Worm (Caenorhabditis elegans): ENCODE data around the gene W09D6.4.

Gene W09D6.4

ce11 chrIII:11093489-11093888 lies 13.9 kb downstream of the W09D6.4 start:
- TF ChIP-seq him-1 (tag; optimal IDR thresholded peaks at IDR 0.05), result no peak
- TF ChIP-seq dao-5 (tag; optimal IDR thresholded peaks at IDR 0.05), result no peak
- no peak for TF ChIP-seq W03F9.2 (tag; optimal IDR thresholded peaks at IDR 0.05)

DNA sequence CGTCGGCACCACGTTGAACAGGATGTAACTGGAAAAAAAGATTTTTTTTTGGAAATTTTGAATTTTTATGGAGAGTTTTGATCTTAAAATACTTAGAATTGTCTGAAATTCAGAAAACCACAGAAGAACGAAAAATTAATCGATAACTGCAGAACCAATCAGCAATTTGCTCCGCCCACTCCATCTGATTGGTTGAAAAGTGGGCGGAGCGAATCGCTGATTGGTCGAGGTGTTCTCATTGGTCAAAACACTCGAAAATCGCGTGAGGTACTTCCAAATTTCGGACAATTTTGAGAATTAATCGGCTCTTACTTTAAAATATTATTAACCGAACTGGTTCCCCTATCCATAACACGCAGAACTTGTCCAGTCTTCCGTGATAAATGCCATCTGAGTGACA lies 16.1 kb downstream of the W09D6.4 start:
- TF ChIP-seq W03F9.2 (tag; optimal IDR thresholded peaks at IDR 0.05) (no peak), him-1 (tag; optimal IDR thresholded peaks at IDR 0.05) (no peak), dao-5 (tag; optimal IDR thresholded peaks at IDR 0.05) (no peak)

ce11 chrIII:11099864-11100263 lies 20.3 kb downstream of the W09D6.4 start, which contains the start of gene hmt-1:
hmt-1 (minus strand) TSS chrIII:11099964.
- no peak for TF ChIP-seq him-1 (tag; optimal IDR thresholded peaks at IDR 0.05)
- no peak for TF ChIP-seq W03F9.2 (tag; optimal IDR thresholded peaks at IDR 0.05)
- no peak for TF ChIP-seq dao-5 (tag; optimal IDR thresholded peaks at IDR 0.05)

- no peak for TF ChIP-seq W03F9.2 (tag; optimal IDR thresholded peaks at IDR 0.05)
- no peak for TF ChIP-seq him-1 (tag; optimal IDR thresholded peaks at IDR 0.05)
- TF ChIP-seq dao-5 (tag; optimal IDR thresholded peaks at IDR 0.05), result no peak
Measured at ce11 chrIII:11101246-11101645, 21.7 kb downstream of the W09D6.4 start.

DNA sequence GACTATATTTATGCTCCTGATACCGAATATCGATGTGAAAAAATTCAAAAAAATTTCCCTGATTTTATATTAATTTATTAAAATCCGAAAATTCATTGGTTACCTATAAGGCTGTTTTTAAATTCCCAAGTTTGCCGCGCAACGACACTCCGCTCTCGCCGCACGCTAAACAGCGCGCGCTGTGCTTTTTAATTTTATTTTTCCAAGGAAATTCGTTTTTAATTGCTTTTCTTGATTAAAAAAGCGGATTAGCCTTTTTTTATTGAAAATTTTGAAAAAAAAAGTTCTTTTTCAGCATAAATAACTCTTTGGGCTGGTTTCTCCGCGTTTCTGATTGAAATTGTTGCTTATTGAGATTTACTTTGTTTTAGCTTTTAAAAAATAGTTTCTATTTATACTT lies 27.8 kb downstream of the W09D6.4 start:
- TF ChIP-seq him-1 (tag; optimal IDR thresholded peaks at IDR 0.05) (no peak), W03F9.2 (tag; optimal IDR thresholded peaks at IDR 0.05) (no peak)

- TF ChIP-seq him-1 (tag; optimal IDR thresholded peaks at IDR 0.05) (no peak), dao-5 (tag; optimal IDR thresholded peaks at IDR 0.05) (no peak), W03F9.2 (tag; optimal IDR thresholded peaks at IDR 0.05) (no peak)
Measured at ce11 chrIII:11110756-11111155, 31.2 kb downstream of the W09D6.4 start.

ce11 chrIII:11112718-11113117 lies 33.2 kb downstream of the W09D6.4 start:
- TF ChIP-seq dao-5 (tag; optimal IDR thresholded peaks at IDR 0.05), result no peak
- TF ChIP-seq W03F9.2 (tag; optimal IDR thresholded peaks at IDR 0.05), result peak; percentile 9
- peak; percentile 31 for TF ChIP-seq him-1 (tag; optimal IDR thresholded peaks at IDR 0.05)

- TF ChIP-seq dao-5 (tag; optimal IDR thresholded peaks at IDR 0.05) (no peak), W03F9.2 (tag; optimal IDR thresholded peaks at IDR 0.05) (no peak), him-1 (tag; optimal IDR thresholded peaks at IDR 0.05) (no peak)
Measured at ce11 chrIII:11113845-11114244, 34.3 kb downstream of the W09D6.4 start.

ce11 chrIII:11115956-11116355 lies 36.4 kb downstream of the W09D6.4 start:
- TF ChIP-seq dao-5 (tag; optimal IDR thresholded peaks at IDR 0.05) (no peak), him-1 (tag; optimal IDR thresholded peaks at IDR 0.05) (no peak), W03F9.2 (tag; optimal IDR thresholded peaks at IDR 0.05) (no peak)

DNA sequence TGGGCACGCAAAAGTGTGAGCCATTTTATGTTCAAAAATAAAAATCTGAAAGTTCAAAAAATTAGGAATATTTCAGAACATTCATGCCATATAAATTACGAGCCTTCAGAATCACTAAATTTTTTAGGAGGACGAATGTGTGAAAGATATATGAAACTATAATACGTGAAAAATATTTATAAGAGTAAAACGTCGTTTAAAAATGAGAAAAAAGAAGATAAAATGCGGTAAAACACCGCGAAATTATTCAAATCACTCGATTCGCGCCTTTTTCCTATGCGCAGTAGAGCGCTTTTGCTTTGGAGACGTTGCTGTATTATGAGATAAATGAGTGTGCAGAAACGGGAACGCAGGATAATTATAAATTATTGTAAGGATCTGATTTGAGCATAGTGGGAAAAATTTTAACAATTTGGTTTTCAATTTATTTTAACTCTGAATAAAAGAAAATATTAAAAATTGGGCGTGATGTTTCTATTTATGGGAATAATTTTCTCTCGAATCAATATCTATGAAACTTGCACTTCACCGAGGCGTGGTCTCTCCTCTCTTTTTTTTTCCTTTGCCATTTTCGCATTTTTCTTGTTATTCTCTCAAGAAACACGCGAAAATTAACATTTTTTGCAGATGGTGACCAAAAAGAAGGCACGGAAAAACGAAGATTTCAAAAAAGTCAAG lies 39.8 kb downstream of the W09D6.4 start, which contains the start of the genes sup-35 and Y48A6C.4:
TSS of gene sup-35 (minus strand) at position 51 of the 678 bp plus-strand sequence.
TSS of gene Y48A6C.4 (plus strand) at position 628 of the 678 bp plus-strand sequence.
- TF ChIP-seq W03F9.2 (tag; optimal IDR thresholded peaks at IDR 0.05), result peak; percentile 86
- no peak for TF ChIP-seq him-1 (tag; optimal IDR thresholded peaks at IDR 0.05)

ce11 chrIII:11123844-11124243 lies 44.3 kb downstream of the W09D6.4 start:
- TF ChIP-seq dao-5 (tag; optimal IDR thresholded peaks at IDR 0.05) (no peak), W03F9.2 (tag; optimal IDR thresholded peaks at IDR 0.05) (no peak), him-1 (tag; optimal IDR thresholded peaks at IDR 0.05) (no peak)

DNA sequence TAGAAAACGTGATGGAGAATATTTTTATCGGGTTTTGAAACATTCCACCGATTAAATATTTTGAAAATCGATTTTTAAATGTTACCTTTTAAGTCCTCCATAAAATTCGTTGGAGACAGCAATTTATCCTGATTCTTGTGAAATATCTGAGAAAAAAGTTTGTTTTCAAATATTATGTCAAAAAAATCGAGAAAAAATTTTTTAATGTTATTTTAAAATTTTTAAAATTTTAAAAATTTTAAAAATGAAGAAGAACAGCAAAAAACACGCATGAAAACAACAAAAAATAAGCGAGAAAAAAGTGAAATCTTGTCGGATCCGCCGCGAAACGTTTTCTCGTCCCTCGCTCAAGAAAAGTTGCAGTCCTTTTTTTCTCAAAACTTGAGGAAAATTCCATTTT lies 48.0 kb downstream of the W09D6.4 start, which contains the start of gene Y48A6C.8:
TSS of gene Y48A6C.8 (minus strand) at position 101 of the 400 bp plus-strand sequence.
- TF ChIP-seq him-1 (tag; optimal IDR thresholded peaks at IDR 0.05) (no peak), W03F9.2 (tag; optimal IDR thresholded peaks at IDR 0.05) (no peak), dao-5 (tag; optimal IDR thresholded peaks at IDR 0.05) (no peak)

DNA sequence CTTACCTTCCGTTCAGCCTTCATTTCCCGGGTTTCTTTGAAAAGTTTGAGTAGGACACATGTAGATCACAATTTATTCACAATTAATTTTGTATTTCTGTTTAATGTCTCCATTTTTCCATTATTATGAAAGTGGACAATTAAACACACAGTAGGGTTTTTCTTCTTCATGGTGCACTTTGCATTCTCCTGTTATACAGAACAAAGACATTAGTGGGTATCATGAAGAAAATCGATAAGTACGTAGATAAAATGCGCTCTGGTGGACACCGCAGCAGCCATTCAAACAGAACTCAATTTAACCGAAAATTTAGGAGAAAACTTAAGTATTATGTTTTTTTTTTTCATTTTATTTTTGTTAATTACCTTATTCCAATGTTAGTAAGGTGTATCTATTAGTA lies 49.8 kb downstream of the W09D6.4 start:
- TF ChIP-seq dao-5 (tag; optimal IDR thresholded peaks at IDR 0.05) (no peak), W03F9.2 (tag; optimal IDR thresholded peaks at IDR 0.05) (no peak), him-1 (tag; optimal IDR thresholded peaks at IDR 0.05) (no peak)
